Fruit fly (Drosophila melanogaster) whole organism: ENCODE measurements around the gene CG31793.

Experiments
- CG8478 ChIP-seq: fragments of >200 bp; optimal IDR thresholded peaks from 2 replicates; lab custom pipeline; 2018; ENCODE audit warnings: inconsistent platforms
- Dll ChIP-seq: fragments of >200 bp; optimal IDR thresholded peaks from 2 replicates; lab custom pipeline; 2017
- EcR ChIP-seq, 2 experiments: fragments of >200 bp; optimal IDR thresholded peaks; 2 replicates each; lab custom pipeline; 2017; ENCODE audit warnings: missing biosample characterization in 2 of 2, missing genetic modification characterization in 2 of 2, missing genetic modification reagents in 2 of 2
- pan ChIP-seq: fragments of >200 bp; optimal IDR thresholded peaks from 2 replicates; lab custom pipeline; 2017
- psq ChIP-seq: fragments of >200 bp; optimal IDR thresholded peaks from 2 replicates; lab custom pipeline; 2017
- usp ChIP-seq: fragments of >200 bp; optimal IDR thresholded peaks from 2 replicates; lab custom pipeline; 2017; ENCODE audit warnings: missing biosample characterization, missing genetic modification characterization, mixed read lengths

Gene CG31793

DNA sequence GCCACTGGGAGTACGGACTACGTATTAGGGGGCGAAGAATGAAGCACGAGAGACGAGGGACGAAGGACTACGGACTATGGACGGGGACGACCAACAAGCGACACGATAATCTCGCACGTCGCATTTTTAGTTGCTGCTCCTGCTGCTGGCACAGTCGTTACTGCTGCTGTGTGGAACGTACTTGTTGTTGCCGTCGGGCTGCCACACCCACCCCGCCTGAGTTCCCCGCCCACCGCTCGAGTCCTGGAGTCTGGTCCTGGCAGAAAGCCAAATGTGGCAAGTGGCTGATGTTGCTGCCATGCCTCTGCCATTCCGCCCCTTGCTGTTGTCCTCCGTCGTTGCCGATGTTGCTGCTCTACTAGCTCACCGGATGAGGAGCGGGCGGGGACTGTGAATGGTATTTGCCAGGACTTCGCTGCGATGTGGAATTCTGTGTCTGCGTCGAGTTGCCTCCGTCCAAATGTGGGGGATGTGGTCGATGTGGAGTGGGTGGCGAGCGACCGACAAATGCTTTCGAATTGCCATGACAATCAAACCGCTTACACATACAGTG is 9.7 kb downstream of the CG31793 start:
- TF ChIP-seq CG8478: no peak
- no peak for TF ChIP-seq EcR (GFP tag; optimal IDR thresholded peaks at IDR 0.05; lab: Kevin White, UChicago)

DNA sequence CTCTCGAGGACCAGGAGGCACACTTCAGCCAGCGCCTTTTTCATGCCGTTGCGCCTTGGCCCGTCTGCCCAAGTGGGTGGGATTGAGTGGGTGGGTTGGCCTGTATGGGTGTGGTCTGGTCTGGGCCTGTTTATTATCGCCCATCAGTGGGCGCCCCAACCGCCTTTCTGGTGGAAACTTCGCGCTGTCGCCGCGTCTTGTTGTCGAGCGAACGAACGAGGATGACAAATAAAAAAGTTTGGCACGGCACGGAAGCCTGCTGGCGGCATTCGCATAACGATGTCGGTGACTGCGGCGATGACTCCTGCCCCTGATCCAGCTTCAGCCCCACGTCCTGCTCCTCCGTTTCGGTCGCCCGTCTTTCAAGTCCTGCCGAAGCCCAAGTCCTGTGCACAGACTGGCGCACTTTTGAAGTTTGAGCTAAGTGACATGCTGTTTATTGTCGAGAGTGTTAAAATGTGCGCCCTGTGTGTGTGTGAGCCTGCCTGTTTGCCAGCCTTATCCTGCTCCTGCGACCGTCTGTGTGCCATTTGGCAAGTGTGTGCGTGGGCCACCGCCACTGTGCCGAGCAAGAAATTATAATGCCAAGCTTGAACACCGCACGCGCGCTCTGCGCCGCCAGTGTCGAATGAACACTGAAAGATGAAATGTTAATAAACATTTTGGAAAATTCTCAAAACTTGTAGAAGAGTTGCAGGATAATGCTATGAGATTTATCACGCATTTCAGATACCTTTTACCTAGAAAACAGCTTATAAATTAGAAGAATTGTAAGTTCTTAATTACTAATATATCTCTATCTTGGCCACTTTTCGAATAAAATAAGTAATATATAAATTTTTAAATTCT is 11.1 kb downstream of the CG31793 start:
- TF ChIP-seq CG8478 (no peak), psq (lab: Kevin White, UChicago) (no peak), Dll (lab: Kevin White, UChicago) (no peak), usp (GFP tag; lab: Kevin White, UChicago) (no peak), EcR (GFP tag; optimal IDR thresholded peaks at IDR 0.05; lab: Kevin White, UChicago) (no peak), pan (lab: Kevin White, UChicago) (no peak)

DNA sequence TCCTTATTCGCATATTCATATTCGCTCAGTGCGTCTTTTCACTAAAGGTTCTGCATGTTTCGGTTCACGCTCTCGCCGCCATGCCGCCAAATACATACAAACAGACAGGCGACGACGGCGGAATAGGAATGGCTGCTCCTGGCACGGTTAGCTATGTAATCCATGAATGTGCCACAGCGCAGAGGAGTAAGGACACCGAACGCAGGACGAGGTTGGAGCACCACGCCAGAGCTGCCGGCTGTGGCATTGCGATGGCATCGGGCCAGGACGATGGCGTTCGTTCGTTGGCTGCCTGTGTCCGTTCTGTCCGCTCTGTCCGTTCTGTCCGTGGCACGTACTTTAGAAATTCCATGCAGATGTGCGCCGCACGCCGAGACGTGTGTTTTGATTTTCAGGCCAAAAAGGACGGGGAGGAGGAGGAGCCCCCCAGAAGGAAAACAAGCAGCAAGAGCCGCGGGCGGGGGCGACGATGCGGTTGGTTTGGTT is 11.8 kb downstream of the CG31793 start:
- TF ChIP-seq Dll (lab: Kevin White, UChicago) (no peak), pan (lab: Kevin White, UChicago) (no peak), EcR (GFP tag; optimal IDR thresholded peaks at IDR 0.05; lab: Kevin White, UChicago) (no peak), psq (lab: Kevin White, UChicago) (no peak), CG8478 (no peak), usp (GFP tag; lab: Kevin White, UChicago) (no peak)

DNA sequence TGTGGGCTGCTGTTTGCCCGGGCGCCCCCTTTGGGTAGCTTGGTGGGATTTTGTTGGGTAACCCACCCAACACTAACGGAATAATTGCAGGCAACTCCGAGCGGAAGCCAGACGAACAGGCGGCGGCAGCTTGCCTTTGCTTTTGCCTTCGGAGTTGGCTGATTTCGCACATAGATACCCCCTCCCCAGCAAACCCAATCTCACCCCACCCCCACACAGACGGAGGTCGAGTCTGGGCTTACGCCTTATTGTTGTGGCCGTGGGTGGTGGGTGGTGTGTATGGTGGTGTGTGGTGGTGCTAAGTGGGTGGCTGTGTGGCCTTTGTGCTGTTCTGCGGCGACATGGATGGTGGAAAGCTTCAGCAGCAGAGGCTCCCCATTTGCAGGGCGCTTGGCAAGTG is 12.5 kb downstream of the CG31793 start:
- TF ChIP-seq EcR (GFP tag; optimal IDR thresholded peaks at IDR 0.05; lab: Kevin White, UChicago): no peak
- TF ChIP-seq usp (GFP tag; lab: Kevin White, UChicago): no peak
- no peak for TF ChIP-seq CG8478
- no peak for TF ChIP-seq Dll (lab: Kevin White, UChicago)
- no peak for TF ChIP-seq psq (lab: Kevin White, UChicago)
- TF ChIP-seq pan (lab: Kevin White, UChicago): no peak

DNA sequence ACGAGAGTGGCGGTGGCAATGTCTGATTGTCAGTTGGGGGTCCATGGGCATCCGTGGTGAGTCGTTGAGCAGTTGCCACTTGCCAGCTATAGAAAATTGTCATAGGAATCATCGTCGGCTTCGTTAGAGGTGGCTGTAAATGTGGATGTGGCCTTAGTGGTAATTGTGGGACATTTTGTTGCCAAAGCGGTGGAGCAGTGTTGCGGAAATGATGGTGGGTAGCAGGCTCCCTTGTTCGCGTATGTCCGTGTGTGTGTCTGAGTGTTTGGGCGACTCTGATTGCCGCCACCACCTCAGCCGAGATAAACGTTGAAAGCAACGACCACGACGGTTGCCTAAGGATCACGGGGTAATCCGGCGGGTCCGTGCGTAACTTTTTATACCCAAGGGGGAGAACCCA is 13.9 kb downstream of the CG31793 start:
- TF ChIP-seq pan (lab: Kevin White, UChicago): no peak

DNA sequence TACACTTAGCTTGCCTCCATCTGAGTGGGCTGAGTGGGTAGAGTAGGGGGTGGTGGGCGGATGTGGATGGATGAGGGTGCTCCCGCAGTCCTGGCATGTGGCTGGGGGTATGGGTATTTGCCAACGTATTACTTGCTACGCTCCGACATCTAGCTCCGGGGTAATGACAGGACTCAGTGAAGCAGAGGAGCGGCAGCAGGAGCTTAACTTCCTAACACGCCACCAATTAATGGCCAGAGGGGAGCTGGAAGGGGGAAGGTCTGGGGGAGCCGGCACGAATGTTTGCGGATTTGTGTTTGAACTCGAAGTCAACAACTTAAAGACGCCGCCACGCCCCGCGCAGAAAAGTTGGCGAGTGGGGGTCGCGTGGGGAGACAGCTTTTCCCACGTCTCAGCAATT is 15.1 kb downstream of the CG31793 start:
- no peak for TF ChIP-seq pan (lab: Kevin White, UChicago)
- TF ChIP-seq usp (GFP tag; lab: Kevin White, UChicago): no peak

DNA sequence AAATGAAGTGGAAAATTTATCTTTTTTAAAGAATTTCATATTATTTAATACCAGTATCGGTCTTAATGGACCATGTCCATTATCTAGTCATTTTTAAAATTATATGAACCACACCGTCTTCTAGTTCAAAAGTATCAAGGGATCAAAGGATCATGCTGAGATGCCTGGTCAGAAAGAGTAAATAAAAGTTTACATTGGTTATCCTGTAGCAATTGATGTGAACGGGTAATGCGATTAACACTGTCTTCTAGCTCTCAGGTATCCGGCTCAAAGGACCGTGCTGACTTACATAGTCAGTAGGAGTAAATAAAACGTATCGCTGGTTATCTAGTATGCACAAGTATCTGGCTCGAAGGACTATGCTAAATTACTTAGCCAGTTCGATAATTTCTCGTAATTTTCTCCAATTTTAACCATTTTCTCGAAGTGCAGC is 16.0 kb downstream of the CG31793 start:
- no peak for TF ChIP-seq EcR (GFP tag; optimal IDR thresholded peaks at IDR 0.05; lab: Kevin White, UChicago)
- no peak for TF ChIP-seq psq (lab: Kevin White, UChicago)
- no peak for TF ChIP-seq Dll (lab: Kevin White, UChicago)
- TF ChIP-seq CG8478: no peak
- no peak for TF ChIP-seq pan (lab: Kevin White, UChicago)
- no peak for TF ChIP-seq usp (GFP tag; lab: Kevin White, UChicago)

DNA sequence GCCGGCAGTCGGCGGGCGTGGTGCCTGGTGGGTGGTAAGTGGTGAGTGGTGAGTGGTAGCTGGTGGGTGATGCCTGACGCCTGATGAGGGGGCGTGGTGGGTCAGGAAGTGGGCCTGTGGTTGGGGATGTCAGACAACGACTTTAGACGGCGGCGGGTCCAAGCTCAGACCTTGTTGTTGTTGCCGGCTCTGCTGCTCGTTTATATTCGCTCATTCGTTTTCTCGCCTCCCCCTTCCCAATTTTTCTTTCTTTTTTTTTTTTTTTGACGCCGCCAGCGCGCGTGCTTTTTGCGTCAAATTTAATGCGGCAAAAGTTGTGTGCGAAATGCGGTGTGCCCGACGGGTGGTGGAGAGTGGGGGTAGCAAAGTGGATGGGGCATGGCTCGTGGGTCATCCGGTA is 16.5 kb downstream of the CG31793 start:
- TF ChIP-seq Dll (lab: Kevin White, UChicago) (no peak), pan (lab: Kevin White, UChicago) (no peak), CG8478 (no peak), psq (lab: Kevin White, UChicago) (no peak), EcR (GFP tag; optimal IDR thresholded peaks at IDR 0.05; lab: Kevin White, UChicago) (no peak), usp (GFP tag; lab: Kevin White, UChicago) (no peak)

DNA sequence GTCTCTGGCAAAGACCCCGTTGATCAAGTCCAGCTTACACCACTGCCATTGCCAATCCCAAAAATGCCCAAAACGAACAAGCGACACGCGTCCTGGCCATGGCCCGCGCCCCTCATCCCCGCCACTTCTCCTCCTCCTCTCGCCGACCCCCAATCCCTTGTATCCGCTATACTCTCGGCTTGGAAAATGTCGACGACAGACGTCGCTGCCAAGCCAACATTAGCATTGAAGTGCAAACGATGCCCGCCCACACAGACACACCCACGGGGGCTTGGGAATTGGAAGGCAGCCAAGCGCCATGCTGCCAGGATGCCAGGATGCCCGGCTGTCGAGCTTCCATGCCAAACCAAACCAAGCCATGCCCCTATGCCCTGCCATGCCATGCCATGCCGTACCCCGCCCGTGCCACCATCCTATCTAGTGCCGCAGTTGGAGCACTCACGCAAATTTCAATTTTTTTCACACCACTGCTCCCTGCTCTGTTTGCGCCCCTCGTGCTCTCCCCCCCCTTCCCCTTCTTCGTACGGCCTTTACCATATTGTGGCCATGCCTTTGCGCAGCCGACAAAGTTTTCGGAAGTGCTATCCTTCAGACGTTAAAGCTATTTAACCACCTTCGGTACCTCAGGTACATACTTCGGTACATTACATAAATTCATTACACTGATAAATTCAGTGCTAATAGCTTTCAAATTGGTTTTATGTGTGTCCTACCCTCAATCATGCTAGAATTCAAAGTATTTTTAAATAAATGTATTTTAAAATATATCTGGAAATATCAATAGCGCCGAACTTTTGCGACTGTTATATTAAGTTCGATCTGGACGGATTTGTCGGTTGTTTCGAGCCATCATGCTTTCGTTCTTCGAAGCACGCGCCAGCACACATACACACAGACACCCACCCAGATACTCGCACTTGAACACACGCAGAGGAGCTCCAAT is 18.4 kb downstream of the CG31793 start:
- TF ChIP-seq EcR (GFP tag; optimal IDR thresholded peaks at IDR 0.05; lab: Kevin White, UChicago) (no peak), Dll (lab: Kevin White, UChicago) (no peak), psq (lab: Kevin White, UChicago) (no peak), pan (lab: Kevin White, UChicago) (no peak)

DNA sequence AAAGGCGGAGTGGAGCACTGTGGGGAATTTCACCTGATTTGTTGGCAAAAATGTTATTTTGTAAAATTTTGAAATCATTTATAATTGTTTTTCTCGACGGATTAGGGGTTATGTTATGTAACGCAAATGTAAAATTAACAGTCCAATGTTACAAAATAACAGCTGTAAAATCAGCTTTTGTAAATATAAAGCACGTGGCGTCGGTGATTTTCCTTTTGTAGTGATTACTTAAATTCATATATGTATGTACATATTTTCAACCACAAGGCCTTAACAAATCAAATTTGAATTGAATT is 19.0 kb downstream of the CG31793 start, which contains the start of gene CG15172:
CG15172 (plus strand) TSS at position 197 of the 296 bp plus-strand sequence.
- no peak for TF ChIP-seq psq (lab: Kevin White, UChicago)
- TF ChIP-seq Dll (lab: Kevin White, UChicago): no peak
- no peak for TF ChIP-seq EcR (GFP tag; optimal IDR thresholded peaks at IDR 0.05; lab: Kevin White, UChicago)

DNA sequence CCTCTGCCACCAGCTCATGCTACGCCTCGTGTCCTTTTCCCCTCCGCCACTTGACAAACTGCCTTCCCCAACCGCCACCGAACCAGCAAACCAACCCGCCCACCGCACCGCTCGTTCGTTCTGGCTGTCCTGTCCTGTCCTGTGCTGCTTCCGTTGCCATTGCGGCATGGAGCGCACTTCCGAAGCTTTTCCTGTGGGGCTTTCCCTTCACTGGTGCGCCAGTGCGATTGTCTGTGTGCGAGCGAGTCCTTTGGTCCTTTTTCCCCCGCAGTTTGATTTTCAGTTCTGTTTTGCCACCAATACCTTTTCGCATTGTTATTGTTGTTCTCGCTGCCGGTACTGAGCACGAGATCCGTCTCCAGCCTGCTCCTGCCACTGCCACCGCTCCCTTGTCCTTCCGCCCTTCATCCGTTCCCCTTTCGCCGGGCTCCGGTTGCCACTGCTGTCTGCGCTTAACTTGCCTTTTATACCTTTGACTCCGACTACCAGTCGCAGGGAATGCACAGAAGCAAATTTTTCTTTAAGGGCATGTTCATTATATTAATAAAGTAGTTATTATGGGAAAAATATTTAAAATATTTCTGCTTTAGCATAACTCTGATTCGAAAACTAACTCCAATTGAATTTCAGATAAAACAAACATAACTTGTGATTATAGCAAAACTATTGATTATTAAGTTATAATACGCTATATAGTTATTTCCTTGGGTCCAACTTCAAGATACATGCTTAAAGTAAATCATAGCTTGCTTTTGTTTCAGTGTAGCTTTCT is 21.0 kb downstream of the CG31793 start:
- TF ChIP-seq CG8478: no peak
- no peak for TF ChIP-seq EcR (GFP tag; optimal IDR thresholded peaks at IDR 0.05; lab: Kevin White, UChicago)
- TF ChIP-seq pan (lab: Kevin White, UChicago): no peak
- no peak for TF ChIP-seq Dll (lab: Kevin White, UChicago)
- TF ChIP-seq usp (GFP tag; lab: Kevin White, UChicago): no peak
- no peak for TF ChIP-seq psq (lab: Kevin White, UChicago)
